Worm (Caenorhabditis elegans) whole organism, midembryonic: ENCODE data around the gene M57.2.

Source experiments
- flt-1 ChIP-seq: fragments of 200-800 bp; sonication (Bioruptor generic); IDR thresholded peaks from 2 replicates; pipeline ENCODE4 v1.3.6; 2022; ENCODE audit warnings: missing genetic modification characterization, missing compliant biosample characterization
- klf-2 ChIP-seq: fragments of 200-800 bp; sonication (Bioruptor generic); conservative IDR thresholded peaks from 2 replicates; pipeline ENCODE4 v1.3.6; 2022; ENCODE audit warnings: missing genetic modification reagents, missing genetic modification characterization, missing compliant biosample characterization
- ref-1 ChIP-seq: fragments of 200-800 bp; sonication (Bioruptor generic); conservative IDR thresholded peaks from 2 replicates; pipeline ENCODE4 v1.3.6; 2022; ENCODE audit warnings: missing genetic modification reagents, missing genetic modification characterization, missing compliant biosample characterization
- tab-1 ChIP-seq: fragments of 200-800 bp; sonication (Bioruptor generic); IDR thresholded peaks from 2 replicates; pipeline ENCODE4 v1.3.6; 2022; ENCODE audit warnings: missing genetic modification characterization, missing compliant biosample characterization
- ztf-23 ChIP-seq: fragments of 200-800 bp; sonication (Bioruptor generic); IDR thresholded peaks from 2 replicates; pipeline ENCODE4 v1.3.6; 2022; ENCODE audit warnings: missing genetic modification reagents, missing genetic modification characterization, missing compliant biosample characterization
- ztf-29 ChIP-seq: fragments of 200-800 bp; sonication (Bioruptor generic); IDR thresholded peaks from 2 replicates; pipeline ENCODE4 v1.3.6; 2022; ENCODE audit warnings: missing genetic modification reagents, missing genetic modification characterization, missing compliant biosample characterization

ce11 chrIV:3524584-3525020 lies 2.6 kb upstream of the M57.2 start:
- TF ChIP-seq flt-1, result peak; percentile 95
- peak; percentile 75 for TF ChIP-seq klf-2
- TF ChIP-seq ztf-29 (GFP tag; lab: Robert Waterston, UW), result peak; percentile 74
- peak; percentile 90 for TF ChIP-seq ztf-23
- peak; percentile 82 for TF ChIP-seq ref-1 (GFP tag; lab: Robert Waterston, UW)
- TF ChIP-seq tab-1, result peak; percentile 92
